Worm (Caenorhabditis elegans): ENCODE measurements around the gene hizr-1.

DNA sequence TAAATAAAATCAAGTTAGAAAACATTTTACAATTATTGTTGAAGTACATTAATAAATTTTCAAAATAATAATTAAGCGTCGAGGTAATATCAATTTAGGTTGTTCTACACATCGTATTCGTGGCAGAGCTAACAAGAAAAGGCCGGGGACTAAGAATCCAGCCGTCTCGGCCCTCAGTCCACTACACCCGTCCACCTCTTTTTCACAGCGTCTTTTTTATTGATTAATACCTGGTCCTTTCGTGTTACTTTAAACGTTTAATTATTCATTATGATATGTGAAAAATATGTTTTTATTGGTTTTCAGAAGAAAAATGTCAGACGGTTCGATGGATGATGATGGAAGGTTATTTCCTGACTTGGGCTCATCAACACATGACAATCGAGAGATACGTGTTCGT, 11.0 kb upstream of the hizr-1 start, which contains the start of gene vhl-1:
- TF ChIP-seq unc-62 (GFP tag; optimal IDR thresholded peaks at IDR 0.05) (no peak), snpc-4 (tag; optimal IDR thresholded peaks at IDR 0.05) (no peak)

All from whole organism, L3 larva.